Worm (Caenorhabditis elegans) whole organism, early embryonic: Measurements from ENCODE around the gene Y51H7C.7.

Source experiments
- B0310.2 ChIP-seq: sonication (generic microtip); optimal IDR thresholded peaks from 2 replicates; lab custom pipeline; 2016; ENCODE audit warnings: mild to moderate bottlenecking, missing genetic modification characterization, missing compliant biosample characterization
- F13C5.2 ChIP-seq: sonication (generic microtip); optimal IDR thresholded peaks from 2 replicates; lab custom pipeline; 2017; ENCODE audit warnings: mild to moderate bottlenecking, missing genetic modification characterization, inconsistent platforms, missing compliant biosample characterization
- aly-1 ChIP-seq: sonication (generic microtip); optimal IDR thresholded peaks from 2 replicates; lab custom pipeline; 2016; ENCODE audit warnings: missing genetic modification characterization, missing compliant biosample characterization
- ama-1 ChIP-seq: fragments of 150-350 bp; optimal IDR thresholded peaks from 2 replicates; lab custom pipeline; 2014
- ceh-13 ChIP-seq: fragments of 200-800 bp; sonication (Bioruptor generic); optimal IDR thresholded peaks from 2 replicates; lab custom pipeline; 2018; ENCODE audit warnings: mild to moderate bottlenecking, missing genetic modification characterization, missing compliant biosample characterization
- ceh-36 ChIP-seq: sonication (generic microtip); optimal IDR thresholded peaks from 2 replicates; lab custom pipeline; 2016; ENCODE audit warnings: missing genetic modification characterization, inconsistent platforms, missing compliant biosample characterization
- ets-7 ChIP-seq: sonication (generic microtip); optimal IDR thresholded peaks from 2 replicates; lab custom pipeline; 2016; ENCODE audit warnings: missing genotype, missing genetic modification characterization, missing compliant biosample characterization
- flt-1 ChIP-seq: fragments of 200-800 bp; sonication (Bioruptor generic); IDR thresholded peaks from 2 replicates; pipeline ENCODE4 v1.3.6; 2022; ENCODE audit warnings: missing genetic modification characterization, missing compliant biosample characterization
- hmbx-1 ChIP-seq: sonication (generic microtip); optimal IDR thresholded peaks from 2 replicates; lab custom pipeline; 2016; ENCODE audit warnings: mild to moderate bottlenecking, missing genetic modification characterization, missing compliant biosample characterization
- hmg-4 ChIP-seq: fragments of 200-800 bp; sonication (Bioruptor generic); optimal IDR thresholded peaks from 2 replicates; lab custom pipeline; 2018; ENCODE audit warnings: mild to moderate bottlenecking, missing genetic modification characterization, missing compliant biosample characterization
- hnd-1 ChIP-seq: sonication (generic microtip); optimal IDR thresholded peaks from 2 replicates; lab custom pipeline; 2016; ENCODE audit warnings: missing genetic modification characterization, missing compliant biosample characterization
- pes-1 ChIP-seq: fragments of 200-800 bp; sonication (Bioruptor generic); IDR thresholded peaks from 2 replicates; pipeline ENCODE4 v1.3.6; 2022; ENCODE audit warnings: missing genetic modification reagents, missing genetic modification characterization, missing compliant biosample characterization
- scrt-1 ChIP-seq: fragments of 200-800 bp; sonication (Bioruptor generic); IDR thresholded peaks from 2 replicates; pipeline ENCODE4 v1.3.6; 2022; ENCODE audit warnings: missing genetic modification characterization, missing compliant biosample characterization
- sea-1 ChIP-seq: fragments of 200-800 bp; sonication (Bioruptor generic); conservative IDR thresholded peaks from 2 replicates; pipeline ENCODE4 v1.3.6; 2022; ENCODE audit warnings: missing genetic modification characterization, missing compliant biosample characterization
- tbx-11 ChIP-seq: fragments of 200-800 bp; sonication (Bioruptor generic); IDR thresholded peaks from 2 replicates; pipeline ENCODE4 v1.3.6; 2022; ENCODE audit warnings: missing genetic modification characterization, missing compliant biosample characterization
- tbx-37 ChIP-seq: fragments of 200-800 bp; sonication (Bioruptor generic); conservative IDR thresholded peaks from 2 replicates; pipeline ENCODE4 v1.3.6; 2022; ENCODE audit warnings: missing genetic modification reagents, missing genetic modification characterization, missing compliant biosample characterization
- tra-4 ChIP-seq: sonication (generic microtip); optimal IDR thresholded peaks from 2 replicates; lab custom pipeline; 2017; ENCODE audit warnings: missing genetic modification characterization, missing compliant biosample characterization

Gene Y51H7C.7

DNA sequence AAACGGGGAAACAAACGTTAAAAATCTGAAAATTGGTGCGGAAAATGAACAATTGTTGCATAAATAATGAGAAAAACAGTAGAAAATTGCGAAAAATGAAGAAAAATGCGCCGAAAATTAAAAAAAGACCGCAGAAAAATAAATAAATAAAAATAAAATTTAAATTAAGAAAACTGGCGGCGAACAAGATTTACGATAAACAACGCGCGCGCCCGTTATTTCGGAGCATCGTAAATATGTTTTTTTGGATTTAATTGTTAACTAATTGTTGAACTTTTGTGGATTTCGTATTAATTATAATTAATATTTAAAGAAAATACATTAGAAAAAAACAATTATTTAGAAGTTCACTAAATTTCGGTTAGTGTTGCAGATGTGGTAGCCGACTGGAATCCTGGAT, 25.6 kb upstream of the Y51H7C.7 start:
- no peak for TF ChIP-seq sea-1 (GFP tag; lab: Robert Waterston, UW)
- no peak for TF ChIP-seq aly-1 (tag; lab: Kevin White, UChicago)
- no peak for TF ChIP-seq ceh-36
- no peak for TF ChIP-seq tbx-37 (GFP tag; lab: Robert Waterston, UW)
- TF ChIP-seq pes-1 (GFP tag; lab: Robert Waterston, UW): no peak
- TF ChIP-seq hnd-1: no peak
- no peak for TF ChIP-seq flt-1 (GFP tag; lab: Robert Waterston, UW)

DNA sequence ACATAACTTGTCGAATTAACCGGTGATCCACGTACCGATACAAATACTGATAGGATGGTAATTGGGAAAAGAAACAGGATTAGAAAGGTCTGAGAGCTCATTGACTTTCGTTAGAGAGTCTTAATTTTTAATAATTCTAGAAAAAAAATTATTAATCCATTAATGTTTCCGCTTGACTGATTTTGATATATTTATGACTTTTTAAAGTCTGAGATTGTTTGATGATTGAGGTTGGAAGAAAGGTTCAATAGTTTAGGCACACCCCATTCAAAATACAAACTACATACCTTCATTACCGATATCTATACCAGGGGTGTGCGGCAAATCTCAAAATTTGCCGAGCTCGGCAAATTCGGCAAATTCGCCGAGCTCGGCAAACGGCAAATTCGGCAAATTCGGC, 24.1 kb upstream of the Y51H7C.7 start, which contains the start of gene F54D12.10:
Gene F54D12.10 (minus strand): TSS at position 101 of the 400 bp plus-strand sequence.
- TF ChIP-seq ceh-13 (GFP tag; lab: Kevin White, UChicago): no peak
- no peak for TF ChIP-seq sea-1 (GFP tag; lab: Robert Waterston, UW)
- no peak for TF ChIP-seq tbx-37 (GFP tag; lab: Robert Waterston, UW)
- TF ChIP-seq ama-1: no peak
- TF ChIP-seq hmbx-1: no peak

DNA sequence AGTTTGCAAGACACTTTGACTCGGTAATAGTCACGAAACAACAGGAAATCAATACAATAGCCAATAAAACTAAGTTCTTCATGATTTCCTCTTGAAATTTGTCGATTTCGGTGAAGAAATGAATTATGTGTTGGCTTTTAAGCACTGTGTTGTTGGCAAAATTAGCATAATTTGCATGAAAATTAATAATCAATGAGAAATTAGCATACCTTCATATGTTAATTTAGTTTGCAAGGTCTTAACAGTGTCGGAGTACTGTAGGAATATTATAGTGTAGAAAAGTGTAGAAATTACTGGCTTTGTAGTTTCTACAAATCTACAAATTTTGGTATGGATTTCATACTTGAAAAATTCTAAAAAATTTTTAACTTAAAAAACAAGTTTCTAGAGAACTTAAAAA, 20.8 kb upstream of the Y51H7C.7 start, which contains the start of gene F54D12.9:
Gene F54D12.9 (minus strand): TSS at position 101 of the 400 bp plus-strand sequence.
- no peak for TF ChIP-seq tbx-37 (GFP tag; lab: Robert Waterston, UW)
- no peak for TF ChIP-seq tbx-11 (GFP tag; lab: Robert Waterston, UW)
- TF ChIP-seq pes-1 (GFP tag; lab: Robert Waterston, UW): no peak
- no peak for TF ChIP-seq ceh-36
- no peak for TF ChIP-seq B0310.2 (tag; lab: Kevin White, UChicago)
- TF ChIP-seq aly-1 (tag; lab: Kevin White, UChicago): no peak
- TF ChIP-seq hmg-4 (GFP tag; lab: Kevin White, UChicago): no peak
- TF ChIP-seq tra-4: no peak

DNA sequence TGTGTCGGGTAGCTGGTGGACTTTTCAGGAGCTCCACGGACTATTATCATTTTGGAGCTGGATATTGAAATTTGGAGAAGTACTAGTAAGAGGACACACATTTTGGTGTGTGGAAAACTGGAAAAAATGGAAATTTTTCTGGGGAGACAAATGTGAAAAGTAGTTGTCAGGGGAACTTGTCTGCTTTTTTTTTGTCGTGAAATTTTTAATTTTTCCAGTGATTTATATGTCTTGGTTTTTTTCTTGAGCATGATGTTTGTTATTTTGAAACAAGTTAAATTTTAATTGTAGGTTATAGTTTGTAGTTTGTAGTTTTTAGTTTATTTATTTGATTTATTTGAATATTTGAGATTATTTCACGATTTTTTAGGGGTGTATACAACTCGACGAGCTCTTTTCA, 17.1 kb upstream of the Y51H7C.7 start, which contains the start of gene F54D12.7:
Gene F54D12.7 (minus strand): TSS at position 101 of the 400 bp plus-strand sequence.
- no peak for TF ChIP-seq pes-1 (GFP tag; lab: Robert Waterston, UW)
- TF ChIP-seq hmbx-1: no peak
- TF ChIP-seq aly-1 (tag; lab: Kevin White, UChicago): no peak
- TF ChIP-seq ets-7 (tag; lab: Kevin White, UChicago): no peak
- TF ChIP-seq hnd-1: no peak
- TF ChIP-seq ceh-13 (GFP tag; lab: Kevin White, UChicago): no peak
- no peak for TF ChIP-seq scrt-1 (GFP tag; lab: Robert Waterston, UW)
- no peak for TF ChIP-seq hmg-4 (GFP tag; lab: Kevin White, UChicago)
- no peak for TF ChIP-seq ceh-36
- no peak for TF ChIP-seq sea-1 (GFP tag; lab: Robert Waterston, UW)

DNA sequence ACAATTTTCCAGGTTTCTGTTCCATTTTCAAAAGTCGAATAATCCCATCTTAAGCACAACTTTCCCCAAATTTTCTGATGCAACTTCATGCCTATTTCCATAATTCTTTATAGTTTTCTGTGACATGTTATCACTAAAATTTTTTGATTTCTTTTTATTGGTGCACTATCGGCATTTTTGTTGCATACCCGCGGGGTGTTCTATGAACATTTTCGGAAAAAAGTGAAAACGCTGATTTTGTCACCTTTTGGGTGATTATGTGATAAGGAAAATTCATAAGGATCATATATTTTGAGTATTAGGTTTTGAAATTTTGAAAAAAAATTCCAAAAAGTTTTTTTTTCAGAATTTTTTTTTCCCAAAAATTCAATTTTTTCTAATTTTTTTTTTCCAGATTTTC, 15.9 kb upstream of the Y51H7C.7 start, which contains the start of gene aat-7:
Gene aat-7 (plus strand): TSS at position 393 of the 400 bp plus-strand sequence.
- TF ChIP-seq aly-1 (tag; lab: Kevin White, UChicago): no peak
- no peak for TF ChIP-seq pes-1 (GFP tag; lab: Robert Waterston, UW)
- TF ChIP-seq tbx-11 (GFP tag; lab: Robert Waterston, UW): no peak
- no peak for TF ChIP-seq B0310.2 (tag; lab: Kevin White, UChicago)
- TF ChIP-seq ama-1: no peak
- TF ChIP-seq hmbx-1: no peak
- no peak for TF ChIP-seq scrt-1 (GFP tag; lab: Robert Waterston, UW)
- TF ChIP-seq tbx-37 (GFP tag; lab: Robert Waterston, UW): no peak
- no peak for TF ChIP-seq ceh-13 (GFP tag; lab: Kevin White, UChicago)
- no peak for TF ChIP-seq flt-1 (GFP tag; lab: Robert Waterston, UW)

DNA sequence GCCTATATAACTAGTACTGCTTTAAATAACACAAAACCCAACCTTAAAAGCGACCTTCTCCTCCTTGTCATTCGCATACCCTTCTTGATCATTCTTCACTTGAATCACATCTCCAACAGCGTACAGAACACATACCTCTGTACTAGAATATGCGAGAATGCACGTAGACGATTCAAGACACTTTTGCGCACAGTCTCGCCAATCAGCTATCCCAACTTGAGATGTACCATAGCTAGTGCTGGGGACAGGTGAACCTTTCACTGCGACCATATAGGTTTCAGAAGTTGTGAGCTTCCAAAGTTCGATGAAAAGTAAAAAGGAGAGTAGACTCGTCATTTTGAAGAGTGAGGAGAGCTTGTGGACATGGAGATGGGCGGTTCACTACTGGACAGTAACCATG, 4.7 kb upstream of the Y51H7C.7 start, which contains the start of gene F54D12.8:
Gene F54D12.8 (minus strand): TSS at position 336 of the 400 bp plus-strand sequence.
- TF ChIP-seq tra-4 (no peak), hmbx-1 (no peak), ceh-13 (GFP tag; lab: Kevin White, UChicago) (no peak), flt-1 (GFP tag; lab: Robert Waterston, UW) (no peak), tbx-37 (GFP tag; lab: Robert Waterston, UW) (no peak), scrt-1 (GFP tag; lab: Robert Waterston, UW) (no peak), hnd-1 (no peak), sea-1 (GFP tag; lab: Robert Waterston, UW) (no peak), F13C5.2 (tag; lab: Kevin White, UChicago) (no peak), ceh-36 (no peak), tbx-11 (GFP tag; lab: Robert Waterston, UW) (no peak), ama-1 (no peak), aly-1 (tag; lab: Kevin White, UChicago) (no peak), hmg-4 (GFP tag; lab: Kevin White, UChicago) (no peak), ets-7 (tag; lab: Kevin White, UChicago) (no peak)

DNA sequence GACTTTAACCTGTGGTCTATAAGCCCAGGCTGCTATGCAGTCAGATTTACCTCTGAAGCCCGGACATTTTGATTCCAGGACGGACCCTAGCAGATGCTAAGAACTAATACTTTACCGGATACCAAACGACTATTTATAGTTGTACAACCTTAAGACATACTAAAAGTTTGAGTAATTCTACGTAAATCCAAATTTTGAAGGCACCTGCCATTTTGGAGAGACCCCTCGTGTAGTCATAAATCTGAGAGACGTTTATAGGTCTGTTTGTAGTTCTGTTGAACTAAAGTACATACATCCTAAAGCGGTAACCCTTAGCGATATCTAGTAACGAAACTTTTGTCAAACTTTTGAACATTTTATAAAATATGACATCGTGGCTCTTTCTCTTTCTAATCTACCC, 4.0 kb upstream of the Y51H7C.7 start, which contains the start of gene F54D12.2:
Gene F54D12.2 (plus strand): TSS at position 301 of the 400 bp plus-strand sequence.
- TF ChIP-seq aly-1 (tag; lab: Kevin White, UChicago) (no peak), sea-1 (GFP tag; lab: Robert Waterston, UW) (no peak), ceh-13 (GFP tag; lab: Kevin White, UChicago) (no peak), tbx-11 (GFP tag; lab: Robert Waterston, UW) (no peak), scrt-1 (GFP tag; lab: Robert Waterston, UW) (no peak), hmbx-1 (no peak), hmg-4 (GFP tag; lab: Kevin White, UChicago) (no peak), F13C5.2 (tag; lab: Kevin White, UChicago) (no peak), ama-1 (no peak), tra-4 (no peak)

DNA sequence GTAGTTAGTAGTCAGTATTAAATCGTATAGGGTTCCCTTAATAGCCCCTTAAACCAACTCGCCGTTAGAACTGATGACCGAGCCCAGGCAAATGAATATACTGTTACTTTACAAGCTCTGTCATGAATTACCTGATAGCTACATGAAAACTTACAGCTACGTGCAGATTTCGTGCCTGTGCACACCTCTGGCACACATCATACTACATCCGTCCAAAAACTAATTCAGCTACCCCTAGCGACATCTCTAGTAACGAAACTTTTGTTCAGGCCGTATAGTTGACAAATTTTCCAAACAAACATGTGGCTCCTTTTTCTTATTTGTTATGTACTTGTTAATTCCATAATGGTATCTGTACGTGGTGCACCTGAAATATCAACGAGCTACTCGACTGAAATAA, 2.3 kb upstream of the Y51H7C.7 start, which contains the start of gene F54D12.1:
Gene F54D12.1 (plus strand): TSS at position 301 of the 400 bp plus-strand sequence.
- TF ChIP-seq tbx-37 (GFP tag; lab: Robert Waterston, UW) (no peak), ceh-36 (no peak), tra-4 (no peak), ceh-13 (GFP tag; lab: Kevin White, UChicago) (no peak), hnd-1 (no peak), pes-1 (GFP tag; lab: Robert Waterston, UW) (no peak), B0310.2 (tag; lab: Kevin White, UChicago) (no peak), F13C5.2 (tag; lab: Kevin White, UChicago) (no peak), hmg-4 (GFP tag; lab: Kevin White, UChicago) (no peak), aly-1 (tag; lab: Kevin White, UChicago) (no peak), ets-7 (tag; lab: Kevin White, UChicago) (no peak), hmbx-1 (no peak)
